Fruit fly (Drosophila melanogaster) whole organism: ENCODE measurements around the gene fok.

Experiments
- CG8478 ChIP-seq: fragments of >200 bp; optimal IDR thresholded peaks from 2 replicates; lab custom pipeline; 2018; ENCODE audit warnings: inconsistent platforms
- psq ChIP-seq: fragments of >200 bp; optimal IDR thresholded peaks from 2 replicates; lab custom pipeline; 2017

DNA sequence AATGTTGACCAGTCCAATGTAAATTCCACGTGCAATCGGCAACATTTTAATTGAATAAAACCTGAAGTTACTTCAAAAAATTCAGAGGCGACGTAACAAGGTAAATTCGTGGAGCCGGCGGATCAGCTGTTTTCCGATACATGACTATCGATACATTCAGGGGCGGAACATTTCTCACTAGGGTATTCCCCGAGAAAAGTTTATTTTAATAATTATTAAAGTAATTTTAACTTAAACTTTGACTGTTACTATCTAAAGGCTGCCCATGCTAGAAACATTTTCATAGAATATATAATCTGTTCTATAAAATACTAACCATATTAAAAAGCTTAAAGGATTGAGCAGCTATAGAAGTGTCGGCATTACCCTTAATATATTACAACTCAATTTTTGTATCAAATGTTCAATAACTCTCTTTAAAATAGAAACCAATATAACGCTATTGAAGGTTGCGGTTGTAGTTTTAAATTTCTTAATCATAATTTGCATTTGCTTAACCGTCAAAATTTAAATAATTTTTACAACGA lies 12.3 kb upstream of the fok start, which contains the start of the genes mRpS18B and Kua:
- no peak for TF ChIP-seq psq (lab: Kevin White, UChicago)
- no peak for TF ChIP-seq CG8478 (lab: Kevin White, UChicago)
